Fruit fly (Drosophila melanogaster): ENCODE measurements around the gene Gr10a.

Gene Gr10a

dm6 chrX:11417322-11417721, at the start of gene Gr10a, which contains the start of gene Or10a:
Gene Gr10a (minus strand): TSS chrX:11417422.
Gene Or10a (minus strand): TSS chrX:11417422.
- no peak for TF ChIP-seq noc (tag; optimal IDR thresholded peaks at IDR 0.05)

- no peak for TF ChIP-seq noc (tag; optimal IDR thresholded peaks at IDR 0.05)
These were observed 49.5 kb upstream of the Gr10a start for dm6 chrX:11466757-11467156.

DNA sequence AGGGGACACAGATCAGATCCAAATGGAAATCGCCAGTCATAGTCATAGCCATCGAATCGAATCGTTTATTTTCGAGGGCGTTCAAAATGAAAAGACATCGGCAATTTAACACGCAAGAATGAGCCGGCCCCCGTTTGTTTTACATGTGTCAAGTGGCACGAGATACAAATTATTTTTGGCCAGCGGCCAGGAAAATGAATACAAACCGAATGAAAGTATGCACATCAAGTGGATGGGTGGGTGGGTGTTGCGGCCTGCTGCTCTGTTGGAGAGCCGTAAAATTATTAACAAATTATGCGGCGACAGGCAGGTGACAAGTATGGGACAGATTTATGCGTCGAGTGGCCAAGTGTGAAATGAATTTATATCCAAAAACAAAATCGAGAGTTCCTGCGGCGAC, 46.8 kb upstream of the Gr10a start:
- TF ChIP-seq noc (tag; optimal IDR thresholded peaks at IDR 0.05): no peak

- no peak for TF ChIP-seq noc (tag; optimal IDR thresholded peaks at IDR 0.05)
These were observed 42.0 kb upstream of the Gr10a start, which contains the start of gene CG43155 for dm6 chrX:11458912-11459836. Gene CG43155 (plus strand): TSS chrX:11459786.

DNA sequence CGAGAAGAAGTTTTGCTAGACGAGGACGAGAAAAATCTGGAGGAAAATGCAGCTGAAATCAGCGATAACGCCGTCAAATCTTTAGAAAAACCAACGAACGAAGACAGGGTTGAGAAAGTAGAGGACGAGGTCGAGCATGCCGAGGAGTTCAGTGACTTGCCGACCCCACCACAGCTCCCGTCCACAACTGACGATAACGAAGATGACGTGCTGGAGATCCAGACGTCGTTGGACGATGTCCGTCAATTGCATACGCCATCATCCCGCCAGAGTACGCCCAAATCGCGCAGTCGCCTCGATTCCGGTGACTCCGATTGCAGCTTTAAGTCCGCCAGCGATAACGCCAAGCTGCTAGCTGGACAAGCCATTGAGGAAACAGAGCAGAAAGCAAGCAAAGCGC, 39.9 kb upstream of the Gr10a start:
- no peak for TF ChIP-seq noc (tag; optimal IDR thresholded peaks at IDR 0.05)

DNA sequence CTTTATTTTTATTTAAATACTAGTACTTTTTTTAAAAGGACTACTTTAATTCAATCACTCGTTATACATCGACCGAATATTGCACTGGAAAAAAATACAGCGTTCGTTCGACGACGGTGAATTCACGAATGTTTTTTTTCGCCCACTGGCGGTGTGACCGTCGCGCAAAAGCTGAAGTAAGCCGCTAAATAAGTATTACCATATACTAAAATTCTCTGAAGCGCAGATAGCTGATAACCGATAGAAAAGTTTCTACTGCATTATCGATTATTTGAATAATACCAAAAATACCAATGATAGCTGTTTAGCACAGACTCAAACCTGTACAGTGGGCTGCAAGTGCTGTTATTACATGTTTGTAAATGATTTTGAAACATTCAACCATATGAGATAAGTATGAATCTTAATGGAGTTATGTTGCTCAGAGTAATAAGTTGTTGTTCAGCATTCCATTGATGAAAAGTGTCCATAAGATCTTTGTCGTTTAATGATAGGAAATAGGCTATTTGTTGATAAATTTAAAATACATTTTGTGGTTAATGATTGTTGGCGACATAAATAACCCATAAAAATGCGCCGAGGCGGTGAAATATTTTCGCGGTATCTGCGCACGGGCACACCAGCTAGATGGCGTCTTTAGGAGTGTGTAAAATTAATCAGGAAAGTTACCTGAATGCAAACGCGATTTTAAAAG, 37.1 kb upstream of the Gr10a start, which contains the start of the genes Evi5 and HP5:
Gene Evi5 (minus strand): TSS at position 198 of the 694 bp plus-strand sequence.
Gene HP5 (plus strand): TSS at position 598 of the 694 bp plus-strand sequence.
- TF ChIP-seq noc (tag; optimal IDR thresholded peaks at IDR 0.05): no peak

dm6 chrX:11453638-11454037, 36.4 kb upstream of the Gr10a start:
- TF ChIP-seq noc (tag; optimal IDR thresholded peaks at IDR 0.05): no peak

- no peak for TF ChIP-seq noc (tag; optimal IDR thresholded peaks at IDR 0.05)
These were observed 35.7 kb upstream of the Gr10a start for dm6 chrX:11452846-11453391.

dm6 chrX:11451630-11452029, 34.4 kb upstream of the Gr10a start:
- TF ChIP-seq noc (tag; optimal IDR thresholded peaks at IDR 0.05): peak; percentile 25

DNA sequence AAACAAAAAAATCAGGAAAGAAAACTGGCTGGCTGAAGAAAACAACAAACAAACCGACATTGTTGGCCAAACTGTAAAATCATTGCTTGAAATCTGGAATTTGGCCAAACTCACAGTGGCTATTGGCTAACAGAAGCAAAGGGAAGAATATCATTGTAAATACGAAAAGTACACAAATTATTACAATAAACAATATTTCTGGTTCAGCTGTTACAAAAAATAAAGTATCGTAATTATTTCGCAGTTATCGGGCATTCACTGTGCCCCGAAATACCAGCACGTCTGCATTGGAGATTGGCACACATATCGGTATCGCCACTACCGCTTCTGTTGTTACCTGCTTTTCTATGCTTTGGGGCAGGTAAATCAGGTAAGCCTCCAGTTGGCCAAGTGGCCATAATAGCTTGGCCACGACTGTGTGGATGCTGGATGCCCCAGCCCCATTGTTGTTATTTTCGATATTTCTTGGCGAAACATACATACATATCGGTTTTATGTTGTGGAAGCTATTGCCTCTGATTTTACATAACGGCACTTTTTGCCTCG, 33.9 kb upstream of the Gr10a start:
- peak; percentile 67 for TF ChIP-seq noc (tag; optimal IDR thresholded peaks at IDR 0.05)

DNA sequence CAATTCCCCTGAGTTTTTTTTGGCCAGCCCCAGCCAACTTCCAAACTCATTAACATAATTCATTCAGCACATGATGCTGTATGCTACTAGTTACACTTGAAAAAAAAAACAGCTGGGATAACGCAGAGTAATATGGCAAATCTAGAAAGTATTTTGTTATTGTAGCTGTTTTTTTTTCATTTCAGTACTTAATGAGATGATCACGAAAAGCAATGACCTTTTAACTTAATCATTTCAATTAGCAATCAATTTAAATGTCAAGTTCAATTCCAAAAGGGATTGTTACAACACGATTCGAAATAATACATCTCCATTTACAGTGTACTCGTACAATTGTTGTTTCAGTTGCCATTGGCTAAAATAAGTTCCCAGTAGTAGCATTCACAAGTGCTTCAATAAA, 33.2 kb upstream of the Gr10a start:
- TF ChIP-seq noc (tag; optimal IDR thresholded peaks at IDR 0.05): no peak

- peak; percentile 82 for TF ChIP-seq noc (tag; optimal IDR thresholded peaks at IDR 0.05)
These were observed 32.4 kb upstream of the Gr10a start for dm6 chrX:11449476-11450119.

DNA sequence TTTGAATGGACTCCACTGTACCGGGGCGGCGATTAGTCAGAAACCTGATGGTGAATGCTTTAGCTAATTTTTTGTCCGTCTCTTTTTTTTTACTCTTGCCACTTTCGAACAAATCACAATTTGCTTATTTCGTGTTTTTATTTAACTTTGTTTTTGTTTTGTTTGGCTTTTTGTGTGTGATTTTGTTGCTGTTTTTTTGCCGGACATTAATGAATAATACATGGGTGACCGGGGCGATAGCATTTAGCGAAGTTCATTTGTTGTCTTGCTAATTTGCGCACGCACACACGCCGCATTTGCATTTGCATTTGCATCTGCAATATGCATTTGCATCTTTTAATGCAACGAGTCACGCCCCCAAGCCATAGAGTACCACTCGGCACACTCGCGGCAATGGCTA, 31.4 kb upstream of the Gr10a start:
- TF ChIP-seq noc (tag; optimal IDR thresholded peaks at IDR 0.05): no peak

DNA sequence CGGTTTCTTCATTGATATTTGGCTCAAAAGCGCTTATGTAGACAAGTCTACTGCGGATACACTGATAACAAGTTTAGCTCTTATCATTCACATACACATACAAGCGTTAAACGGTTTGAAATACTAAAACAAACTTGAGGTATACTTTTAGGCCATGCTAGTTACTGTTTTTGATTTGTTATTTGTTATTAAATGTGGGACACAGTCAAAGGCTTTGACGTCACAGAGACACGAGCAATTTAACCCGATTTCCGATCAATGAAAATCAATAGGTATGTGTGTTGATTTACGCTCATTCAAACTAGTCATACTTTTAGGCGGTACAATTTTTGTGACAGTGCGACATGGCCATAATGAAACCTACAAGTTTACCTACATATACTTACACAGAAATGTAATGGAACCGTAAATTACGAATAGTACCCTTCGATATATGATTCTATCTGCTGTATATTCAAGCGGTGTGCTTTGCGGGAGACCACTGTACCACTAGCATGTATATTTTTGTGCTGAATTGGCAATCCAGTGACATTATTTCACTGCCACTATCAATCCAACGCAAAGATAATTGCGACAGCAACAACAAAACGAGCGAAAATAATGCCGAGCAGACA, 29.7 kb upstream of the Gr10a start:
- peak; percentile 96 for TF ChIP-seq noc (tag; optimal IDR thresholded peaks at IDR 0.05)

All from whole organism, larva.